Fruit fly (Drosophila melanogaster): ENCODE data around the gene mRpL21.

- TF ChIP-seq pan (optimal IDR thresholded peaks at IDR 0.05) (no peak), psq (optimal IDR thresholded peaks at IDR 0.05) (no peak), usp (GFP tag; optimal IDR thresholded peaks at IDR 0.05) (no peak), Dll (optimal IDR thresholded peaks at IDR 0.05) (no peak), CG8478 (optimal IDR thresholded peaks at IDR 0.05) (no peak)
Observed at dm6 chr3L:19261720-19262119, 6.9 kb upstream of the mRpL21 start.

Measured in whole organism.